Fruit fly (Drosophila melanogaster) whole organism, embryonic: ENCODE results near the gene Gbs-70E.

Source experiments
- CG10654 ChIP-seq: fragments of 200-800 bp; sonication (Bioruptor generic); optimal IDR thresholded peaks from 2 replicates; lab custom pipeline; 2016; ENCODE audit warnings: missing biosample characterization, missing genetic modification characterization
- CG7357 ChIP-seq: fragments of 200-800 bp; sonication (Bioruptor generic); IDR thresholded peaks from 3 replicates; pipeline ENCODE4 v1.3.6; 2022; ENCODE audit warnings: missing biosample characterization, missing genetic modification characterization
- amos ChIP-seq: fragments of 200-800 bp; sonication (Bioruptor generic); IDR thresholded peaks from 2 replicates; pipeline ENCODE4 v1.3.6; 2022; ENCODE audit warnings: missing biosample characterization, missing genetic modification characterization; ENCODE audit not compliant: partially characterized antibody

DNA sequence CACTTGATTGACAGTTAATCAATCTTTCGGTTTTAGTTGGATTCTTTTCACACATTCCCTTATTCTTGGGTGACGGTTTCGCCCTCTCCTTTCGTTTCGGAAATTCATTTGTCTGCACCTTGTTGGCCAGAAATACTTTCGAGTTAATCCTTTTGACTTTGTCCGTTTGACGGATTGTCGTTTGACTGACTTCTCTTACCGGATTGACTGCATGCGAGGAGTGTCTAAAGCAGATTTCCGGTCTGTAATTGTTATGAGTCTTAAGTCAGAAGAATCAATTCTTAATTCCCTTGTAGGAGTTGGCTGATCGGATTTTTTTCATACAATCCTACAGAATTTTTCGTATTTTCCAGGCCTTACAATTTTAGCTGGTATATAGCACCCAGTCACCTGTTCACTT, 32.0 kb upstream of the Gbs-70E start:
- TF ChIP-seq amos (GFP tag; lab: Robert Waterston, UW) = no peak
- no peak for TF ChIP-seq CG7357 (GFP tag; lab: Robert Waterston, UW)
- TF ChIP-seq CG10654 = no peak
